ENCODE assay signal across 4 worm cellular contexts in genomic region chrIV:12404137-12404536, ce11.
TF ChIP-seq lines count a peak whose summit lies in the region.

TSS of gene gex-3 (plus strand) at chrIV:12404431.

TF ChIP-seq in whole organism, L2 larva, 48 proteins besides CTCF, POLR2A, EP300 and RAD21 (continues in another document):
- TF ChIP-seq nhr-11 (tag; optimal IDR thresholded peaks at IDR 0.05; lab: Kevin White, UChicago) (no peak), mbf-1 (tag; optimal IDR thresholded peaks at IDR 0.05; lab: Kevin White, UChicago) (no peak), nhr-129 (tag; optimal IDR thresholded peaks at IDR 0.05; lab: Kevin White, UChicago) (peak; percentile 99), egl-27 (tag; optimal IDR thresholded peaks at IDR 0.05; lab: Kevin White, UChicago) (peak; percentile 12), blmp-1 (tag; optimal IDR thresholded peaks at IDR 0.05; lab: Kevin White, UChicago; ENCODE audit: insufficient read depth) (no peak), crh-2 (tag; optimal IDR thresholded peaks at IDR 0.05; lab: Kevin White, UChicago) (peak; percentile 87), gmeb-1 (tag; optimal IDR thresholded peaks at IDR 0.05; lab: Kevin White, UChicago) (peak; percentile 95), peb-1 (tag; optimal IDR thresholded peaks at IDR 0.05; lab: Kevin White, UChicago) (no peak), R02D3.7 (tag; optimal IDR thresholded peaks at IDR 0.05; lab: Kevin White, UChicago) (no peak), ZK546.5 (tag; optimal IDR thresholded peaks at IDR 0.05; lab: Kevin White, UChicago) (peak; percentile 73), zag-1 (tag; optimal IDR thresholded peaks at IDR 0.05; lab: Kevin White, UChicago) (peak; percentile 63), unc-62 (GFP tag; optimal IDR thresholded peaks at IDR 0.05; lab: Kevin White, UChicago) (no peak), lsy-2 (tag; optimal IDR thresholded peaks at IDR 0.05; lab: Kevin White, UChicago) (peak; percentile 78 to 95), lin-39 (tag; optimal IDR thresholded peaks at IDR 0.05; lab: Kevin White, UChicago) (no peak), snpc-4 (tag; optimal IDR thresholded peaks at IDR 0.05; lab: Kevin White, UChicago) (no peak), nhr-77 (tag; optimal IDR thresholded peaks at IDR 0.05; lab: Kevin White, UChicago) (no peak), nhr-25 (tag; optimal IDR thresholded peaks at IDR 0.05; lab: Kevin White, UChicago) (peak; percentile 71), mab-5 (tag; optimal IDR thresholded peaks at IDR 0.05; lab: Kevin White, UChicago) (peak; percentile 22), ceh-82 (tag; optimal IDR thresholded peaks at IDR 0.05; lab: Kevin White, UChicago) (no peak), lin-13 (GFP tag; optimal IDR thresholded peaks at IDR 0.05; lab: Kevin White, UChicago) (peak; percentile 91), ceh-16 (tag; optimal IDR thresholded peaks at IDR 0.05; lab: Kevin White, UChicago) (peak; percentile 45), sem-4 (tag; optimal IDR thresholded peaks at IDR 0.05; lab: Kevin White, UChicago) (peak; percentile 72), sma-3 (GFP tag; optimal IDR thresholded peaks at IDR 0.05; lab: Kevin White, UChicago) (peak; percentile 64), skn-1 (tag; optimal IDR thresholded peaks at IDR 0.05; lab: Kevin White, UChicago) (no peak)

TF ChIP-seq in whole organism, L4 larva, 104 proteins besides CTCF, POLR2A, EP300 and RAD21 (continues in another document):
- TF ChIP-seq F26F4.8 (GFP tag; conservative IDR thresholded peaks at IDR 0.05; lab: Robert Waterston, UW) (no peak), aha-1 (tag; lab: Kevin White, UChicago) (peak; percentile 98), vab-7 (GFP tag; IDR thresholded peaks at IDR 0.05; lab: Robert Waterston, UW) (peak; percentile 58), daf-12 (tag; optimal IDR thresholded peaks at IDR 0.05; lab: Kevin White, UChicago) (no peak), jun-1 (tag; optimal IDR thresholded peaks at IDR 0.05; lab: Kevin White, UChicago) (no peak), unc-62 (GFP tag; optimal IDR thresholded peaks at IDR 0.05 in 1 of 2; lab: Kevin White, UChicago) (peak in 1 of 2 experiments; percentile 78), unc-62 (tag; optimal IDR thresholded peaks at IDR 0.05; lab: Kevin White, UChicago) (no peak), nhr-77 (tag; optimal IDR thresholded peaks at IDR 0.05; lab: Kevin White, UChicago) (peak; percentile 59), hif-1 (tag; optimal IDR thresholded peaks at IDR 0.05; lab: Kevin White, UChicago) (peak in 1 of 2 experiments; percentile 49), daf-16 (GFP tag; optimal IDR thresholded peaks at IDR 0.05; lab: Kevin White, UChicago) (no peak), daf-16 (tag; optimal IDR thresholded peaks at IDR 0.05; lab: Kevin White, UChicago) (peak; percentile 51), dpl-1 (GFP tag; optimal IDR thresholded peaks at IDR 0.05; lab: Kevin White, UChicago) (peak; percentile 91), hlh-30 (tag; optimal IDR thresholded peaks at IDR 0.05; lab: Kevin White, UChicago; ENCODE audit: insufficient read depth) (peak; percentile 82), nhr-237 (tag; optimal IDR thresholded peaks at IDR 0.05; lab: Kevin White, UChicago) (no peak), ZK546.5 (tag; optimal IDR thresholded peaks at IDR 0.05; lab: Kevin White, UChicago) (peak in 1 of 2 experiments; percentile 55), nhr-28 (tag; optimal IDR thresholded peaks at IDR 0.05; lab: Kevin White, UChicago) (peak; percentile 43), mes-2 (tag; optimal IDR thresholded peaks at IDR 0.05; lab: Kevin White, UChicago; ENCODE audit: poor library complexity, severe bottlenecking) (peak; percentile 92), lin-15B (tag; optimal IDR thresholded peaks at IDR 0.05; lab: Kevin White, UChicago) (peak; percentile 61), dmd-6 (GFP tag; IDR thresholded peaks at IDR 0.05; lab: Robert Waterston, UW) (peak; percentile 30; the same call in 1 of the 2 replicates), mep-1 (tag; optimal IDR thresholded peaks at IDR 0.05; lab: Kevin White, UChicago) (peak; percentile 81), egl-27 (tag; optimal IDR thresholded peaks at IDR 0.05; lab: Kevin White, UChicago) (no peak), rbr-2 (tag; optimal IDR thresholded peaks at IDR 0.05; lab: Kevin White, UChicago) (peak; percentile 54), hmg-1.1 (GFP tag; IDR thresholded peaks at IDR 0.05; lab: Robert Waterston, UW) (peak; percentile 65)

TF ChIP-seq in whole organism, late embryonic, 69 proteins besides CTCF, POLR2A, EP300 and RAD21 (continues in another document):
- TF ChIP-seq eyg-1 (tag; optimal IDR thresholded peaks at IDR 0.05; lab: Kevin White, UChicago): no peak
- TF ChIP-seq dve-1 (tag; optimal IDR thresholded peaks at IDR 0.05; lab: Kevin White, UChicago): no peak
- TF ChIP-seq K09A11.1 (tag; optimal IDR thresholded peaks at IDR 0.05; lab: Kevin White, UChicago; ENCODE audit: insufficient read depth): no peak
- peak; percentile 100 for TF ChIP-seq unc-42 (tag; optimal IDR thresholded peaks at IDR 0.05; lab: Kevin White, UChicago)
- peak; percentile 33 for TF ChIP-seq ceh-2 (tag; optimal IDR thresholded peaks at IDR 0.05; lab: Kevin White, UChicago)
- peak; percentile 9 for TF ChIP-seq ceh-34 (tag; optimal IDR thresholded peaks at IDR 0.05; lab: Kevin White, UChicago)
- TF ChIP-seq fkh-10 (GFP tag; optimal IDR thresholded peaks at IDR 0.05; lab: Kevin White, UChicago): no peak
- no peak for TF ChIP-seq madf-2 (tag; optimal IDR thresholded peaks at IDR 0.05; lab: Kevin White, UChicago)
- no peak for TF ChIP-seq pha-2 (tag; optimal IDR thresholded peaks at IDR 0.05; lab: Kevin White, UChicago)
- TF ChIP-seq sox-4 (tag; optimal IDR thresholded peaks at IDR 0.05; lab: Kevin White, UChicago): no peak
- no peak for TF ChIP-seq sox-2 (GFP tag; IDR thresholded peaks at IDR 0.05; lab: Robert Waterston, UW)
- TF ChIP-seq hlh-8 (tag; optimal IDR thresholded peaks at IDR 0.05; lab: Kevin White, UChicago): no peak
- no peak for TF ChIP-seq T23F11.4 (GFP tag; optimal IDR thresholded peaks at IDR 0.05; lab: Kevin White, UChicago)
- no peak for TF ChIP-seq fax-1 (tag; optimal IDR thresholded peaks at IDR 0.05; lab: Kevin White, UChicago)
- peak; percentile 32 for TF ChIP-seq ref-2 (tag; optimal IDR thresholded peaks at IDR 0.05; lab: Kevin White, UChicago)
- TF ChIP-seq ahr-1 (tag; optimal IDR thresholded peaks at IDR 0.05; lab: Kevin White, UChicago): no peak
- TF ChIP-seq lin-11 (tag; optimal IDR thresholded peaks at IDR 0.05; lab: Kevin White, UChicago): no peak
- TF ChIP-seq pqm-1 (tag; optimal IDR thresholded peaks at IDR 0.05; lab: Kevin White, UChicago): no peak
- TF ChIP-seq syd-9 (tag; optimal IDR thresholded peaks at IDR 0.05; lab: Kevin White, UChicago): no peak
- no peak for TF ChIP-seq ceh-24 (tag; optimal IDR thresholded peaks at IDR 0.05; lab: Kevin White, UChicago)
- no peak for TF ChIP-seq ceh-30 (tag; optimal IDR thresholded peaks at IDR 0.05; lab: Kevin White, UChicago)
- no peak for TF ChIP-seq nhr-11 (tag; optimal IDR thresholded peaks at IDR 0.05; lab: Kevin White, UChicago)
- TF ChIP-seq ets-4 (tag; optimal IDR thresholded peaks at IDR 0.05; lab: Kevin White, UChicago): no peak
- no peak for TF ChIP-seq gmeb-2 (tag; optimal IDR thresholded peaks at IDR 0.05; lab: Kevin White, UChicago)
- TF ChIP-seq hlh-6 (tag; optimal IDR thresholded peaks at IDR 0.05; lab: Kevin White, UChicago): no peak
- TF ChIP-seq C38D4.7 (GFP tag; optimal IDR thresholded peaks at IDR 0.05; lab: Kevin White, UChicago): no peak
- TF ChIP-seq ama-1 (optimal IDR thresholded peaks at IDR 0.05; lab: Kevin White, UChicago): no peak

TF ChIP-seq in whole organism, mixed stage, embryonic, 35 proteins besides CTCF, POLR2A, EP300 and RAD21 (continues in another document):
- TF ChIP-seq ceh-43 (GFP tag; optimal IDR thresholded peaks at IDR 0.05; lab: Kevin White, UChicago) (peak; percentile 11), nhr-12 (tag; optimal IDR thresholded peaks at IDR 0.05; lab: Kevin White, UChicago) (no peak), mls-2 (tag; optimal IDR thresholded peaks at IDR 0.05; lab: Kevin White, UChicago) (peak; percentile 0), elt-3 (tag; optimal IDR thresholded peaks at IDR 0.05; lab: Kevin White, UChicago) (no peak), unc-62 (GFP tag; optimal IDR thresholded peaks at IDR 0.05; lab: Kevin White, UChicago) (no peak), lin-32 (GFP tag; optimal IDR thresholded peaks at IDR 0.05; lab: Kevin White, UChicago) (no peak), nhr-237 (tag; optimal IDR thresholded peaks at IDR 0.05; lab: Kevin White, UChicago) (peak; percentile 91), drap-1 (GFP tag; optimal IDR thresholded peaks at IDR 0.05; lab: Kevin White, UChicago) (peak; percentile 49), sem-2 (GFP tag; optimal IDR thresholded peaks at IDR 0.05; lab: Kevin White, UChicago) (no peak), zip-8 (tag; optimal IDR thresholded peaks at IDR 0.05; lab: Kevin White, UChicago) (no peak), bed-3 (GFP tag; optimal IDR thresholded peaks at IDR 0.05; lab: Kevin White, UChicago) (no peak), nhr-2 (tag; optimal IDR thresholded peaks at IDR 0.05; lab: Kevin White, UChicago) (no peak), cnd-1 (tag; optimal IDR thresholded peaks at IDR 0.05; lab: Kevin White, UChicago) (no peak), pha-4 (tag; optimal IDR thresholded peaks at IDR 0.05; lab: Kevin White, UChicago) (peak; percentile 84), mep-1 (tag; optimal IDR thresholded peaks at IDR 0.05; lab: Kevin White, UChicago) (peak; percentile 97), M03D4.4 (tag; optimal IDR thresholded peaks at IDR 0.05; lab: Kevin White, UChicago) (no peak), ztf-11 (tag; optimal IDR thresholded peaks at IDR 0.05; lab: Kevin White, UChicago) (no peak), tbx-8 (GFP tag; optimal IDR thresholded peaks at IDR 0.05; lab: Kevin White, UChicago) (no peak), nhr-28 (tag; optimal IDR thresholded peaks at IDR 0.05; lab: Kevin White, UChicago) (no peak), lin-13 (tag; optimal IDR thresholded peaks at IDR 0.05; lab: Kevin White, UChicago) (peak; percentile 77), elt-1 (tag; optimal IDR thresholded peaks at IDR 0.05; lab: Kevin White, UChicago; ENCODE audit: borderline replicate concordance, insufficient read depth) (no peak), lsy-2 (tag; optimal IDR thresholded peaks at IDR 0.05; lab: Kevin White, UChicago) (peak; percentile 84), ces-1 (GFP tag; optimal IDR thresholded peaks at IDR 0.05; lab: Kevin White, UChicago) (peak; percentile 99), ceh-39 (tag; optimal IDR thresholded peaks at IDR 0.05; lab: Kevin White, UChicago) (peak; percentile 54), unc-120 (tag; optimal IDR thresholded peaks at IDR 0.05; lab: Kevin White, UChicago; ENCODE audit: poor library complexity, severe bottlenecking) (no peak), unc-39 (tag; optimal IDR thresholded peaks at IDR 0.05; lab: Kevin White, UChicago) (no peak), hlh-1 (tag; optimal IDR thresholded peaks at IDR 0.05; lab: Kevin White, UChicago) (peak; percentile 48), nhr-76 (tag; optimal IDR thresholded peaks at IDR 0.05; lab: Kevin White, UChicago) (no peak), flh-1 (GFP tag; optimal IDR thresholded peaks at IDR 0.05; lab: Kevin White, UChicago) (no peak), sptf-1 (tag; optimal IDR thresholded peaks at IDR 0.05; lab: Kevin White, UChicago) (peak; percentile 33)
